Fruit fly (Drosophila melanogaster) Kc167 (cell line): ENCODE measurements around the gene CG1463.

Experiments
- Myc ChIP-seq: fragments of >200 bp; optimal IDR thresholded peaks from 2 replicates; lab custom pipeline; 2017; ENCODE audit warnings: missing external identifiers
- h ChIP-seq: fragments of >200 bp; optimal IDR thresholded peaks from 3 replicates; lab custom pipeline; 2018; ENCODE audit warnings: missing external identifiers
- insv ChIP-seq: fragments of >200 bp; optimal IDR thresholded peaks from 3 replicates; lab custom pipeline; 2018; ENCODE audit warnings: missing external identifiers
- psq ChIP-seq: fragments of >200 bp; optimal IDR thresholded peaks from 2 replicates; lab custom pipeline; 2017; ENCODE audit warnings: missing external identifiers

DNA sequence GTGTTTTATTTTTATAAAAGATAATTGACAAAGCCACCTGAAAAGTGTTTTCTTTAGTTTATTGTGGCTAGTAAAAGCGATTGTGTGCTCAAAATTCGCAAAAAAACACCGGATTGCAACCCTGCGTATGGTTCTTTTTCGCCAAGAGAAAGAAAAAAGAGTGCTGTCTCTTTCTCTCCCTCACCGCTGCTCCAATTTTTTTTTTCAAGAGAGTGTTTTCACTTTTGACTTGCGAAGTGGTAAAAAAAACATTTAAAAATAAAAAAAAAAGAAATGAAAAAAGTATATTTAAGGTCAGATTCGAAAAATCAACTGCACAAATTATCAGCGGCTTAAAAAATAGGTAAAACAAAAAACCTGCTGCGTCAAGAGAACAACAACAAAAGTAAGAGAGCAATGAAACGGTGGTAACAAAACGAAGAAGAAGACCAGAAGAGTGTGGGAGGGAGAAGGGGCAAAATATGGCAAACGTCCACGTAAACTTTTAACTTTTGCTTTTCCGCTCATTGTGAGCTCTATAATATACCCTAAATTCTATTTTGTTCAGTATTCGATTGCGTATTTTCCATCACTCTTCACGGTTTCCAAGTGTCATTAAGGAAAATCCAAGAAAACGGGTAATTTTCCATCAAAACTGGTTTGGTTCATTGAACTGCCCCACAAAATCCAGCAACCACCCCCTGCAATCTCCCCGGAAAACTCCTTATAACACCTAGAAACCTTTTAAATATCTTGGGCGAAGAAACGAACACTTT is 14.9 kb downstream of the CG1463 start:
- no peak for TF ChIP-seq psq (lab: Kevin White, UChicago)
- TF ChIP-seq insv = no peak
- TF ChIP-seq h = no peak
- TF ChIP-seq Myc = no peak
